Worm (Caenorhabditis elegans) whole organism, L4 larva: Measurements from ENCODE around the gene ccpp-6.

Experiments used
- ZK546.5 ChIP-seq, 2 experiments: sonication (generic microtip); optimal IDR thresholded peaks; 2 replicates each; lab custom pipeline; 2017; ENCODE audit warnings: missing biosample characterization in 2 of 2, missing genetic modification characterization in 2 of 2
- aha-1 ChIP-seq: fragments of 150-350 bp; peaks from one replicate; lab custom pipeline; 2014; ENCODE audit warnings: missing biosample characterization, missing genetic modification characterization
- lin-15B ChIP-seq: fragments of 150-350 bp; sonication (generic microtip); optimal IDR thresholded peaks from 3 replicates; lab custom pipeline; 2014; ENCODE audit warnings: missing biosample characterization, missing genetic modification characterization
- mdl-1 ChIP-seq, 2 experiments: fragments of 150-350 bp in 1 of 2; sonication (generic microtip) in 1 of 2; optimal IDR thresholded peaks; 2 replicates each; lab custom pipeline; 2014 to 2017; ENCODE audit warnings: missing biosample characterization in 2 of 2, missing genetic modification characterization in 2 of 2
- nhr-10 ChIP-seq: fragments of 150-350 bp; optimal IDR thresholded peaks from 2 replicates; lab custom pipeline; 2014; ENCODE audit warnings: missing biosample characterization, missing genetic modification characterization
- nhr-237 ChIP-seq: sonication (generic microtip); optimal IDR thresholded peaks from 2 replicates; lab custom pipeline; 2017; ENCODE audit warnings: missing biosample characterization, missing genetic modification characterization
- nhr-41 ChIP-seq: fragments of 200-800 bp; sonication (Bioruptor generic); IDR thresholded peaks from 2 replicates; pipeline ENCODE4 v1.3.6; 2022; ENCODE audit warnings: missing genetic modification reagents, missing genetic modification characterization, missing compliant biosample characterization
- snpc-4 ChIP-seq: fragments of 150-350 bp; optimal IDR thresholded peaks from 2 replicates; lab custom pipeline; 2014; ENCODE audit warnings: missing biosample characterization, missing genetic modification characterization
- zag-1 ChIP-seq: fragments of 150-350 bp; optimal IDR thresholded peaks from 2 replicates; lab custom pipeline; 2014; ENCODE audit warnings: missing biosample characterization, missing genetic modification characterization

- TF ChIP-seq nhr-237 (no peak), zag-1 (tag; lab: Kevin White, UChicago) (no peak), snpc-4 (tag; lab: Kevin White, UChicago) (no peak), nhr-10 (tag; lab: Kevin White, UChicago) (no peak), aha-1 (tag; lab: Kevin White, UChicago) (no peak), ZK546.5 (tag; optimal IDR thresholded peaks at IDR 0.05; lab: Kevin White, UChicago) (no peak), lin-15B (tag; lab: Kevin White, UChicago) (no peak), nhr-41 (GFP tag; lab: Robert Waterston, UW) (no peak), mdl-1 (tag; optimal IDR thresholded peaks at IDR 0.05; lab: Kevin White, UChicago) (no peak)
These were observed 21.5 kb downstream of the ccpp-6 start, which contains the start of gene F09E5.16 for ce11 chrII:5365645-5366044.
